Fruit fly (Drosophila melanogaster) whole organism, embryonic: ENCODE measurements around the gene CG1628.

Source experiments
- Aef1 ChIP-seq: fragments of 200-800 bp; sonication (Bioruptor generic); IDR thresholded peaks from 3 replicates; pipeline ENCODE4 v1.3.6; 2022; ENCODE audit warnings: missing biosample characterization, missing genetic modification characterization
- Asciz ChIP-seq: fragments of 200-800 bp; sonication (Bioruptor generic); optimal IDR thresholded peaks from 2 replicates; lab custom pipeline; 2017; ENCODE audit warnings: missing biosample characterization, mild to moderate bottlenecking, missing genetic modification characterization, missing genetic modification reagents
- Bdp1 ChIP-seq: fragments of 200-800 bp; sonication (Bioruptor generic); optimal IDR thresholded peaks from 3 replicates; lab custom pipeline; 2016; ENCODE audit warnings: missing biosample characterization, missing genetic modification characterization
- CG10366 ChIP-seq: fragments of 200-800 bp; sonication (Bioruptor generic); IDR thresholded peaks from 2 replicates; pipeline ENCODE4 v1.3.6; 2022; ENCODE audit warnings: missing biosample characterization, missing genetic modification characterization
- CG10565 ChIP-seq: fragments of 200-800 bp; sonication (Bioruptor generic); optimal IDR thresholded peaks from 3 replicates; lab custom pipeline; 2016; ENCODE audit warnings: missing biosample characterization, mild to moderate bottlenecking, missing genetic modification characterization
- CG11093 ChIP-seq: fragments of 200-800 bp; sonication (Bioruptor generic); IDR thresholded peaks from 3 replicates; pipeline ENCODE4 v1.3.6; 2022; ENCODE audit warnings: missing biosample characterization, missing genetic modification characterization
- CG11456 ChIP-seq: fragments of 200-800 bp; sonication (Bioruptor generic); IDR thresholded peaks from 3 replicates; pipeline ENCODE4 v1.3.6; 2022; ENCODE audit warnings: missing biosample characterization, missing genetic modification characterization
- CG12219 ChIP-seq: fragments of 200-800 bp; sonication (Bioruptor generic); optimal IDR thresholded peaks from 3 replicates; lab custom pipeline; 2018; ENCODE audit warnings: missing biosample characterization, mild to moderate bottlenecking, missing genetic modification characterization
- CG12744 ChIP-seq: fragments of 200-800 bp; sonication (Bioruptor generic); optimal IDR thresholded peaks from 2 replicates; lab custom pipeline; 2016; ENCODE audit warnings: missing biosample characterization, missing genetic modification characterization
- CG13894 ChIP-seq: fragments of 200-800 bp; sonication (Bioruptor generic); optimal IDR thresholded peaks from 3 replicates; lab custom pipeline; 2018; ENCODE audit warnings: missing biosample characterization, mild to moderate bottlenecking, missing genetic modification characterization, moderate library complexity
- CG1529 ChIP-seq: fragments of 200-800 bp; sonication (Bioruptor generic); optimal IDR thresholded peaks from 3 replicates; lab custom pipeline; 2018; ENCODE audit warnings: missing biosample characterization, missing genetic modification characterization
- CG17186 ChIP-seq: fragments of 200-800 bp; sonication (Bioruptor generic); optimal IDR thresholded peaks from 3 replicates; lab custom pipeline; 2017; ENCODE audit warnings: missing biosample characterization, missing genetic modification reagents, missing genetic modification characterization
- CG17802 ChIP-seq: fragments of 200-800 bp; sonication (Bioruptor generic); optimal IDR thresholded peaks from 2 replicates; lab custom pipeline; 2018; ENCODE audit warnings: missing biosample characterization, mild to moderate bottlenecking, missing genetic modification characterization, moderate library complexity
- CG2875 ChIP-seq: fragments of 200-800 bp; sonication (Bioruptor generic); optimal IDR thresholded peaks from 2 replicates; lab custom pipeline; 2017; ENCODE audit warnings: missing biosample characterization, mild to moderate bottlenecking, missing genetic modification characterization, missing genetic modification reagents
- CG4617 ChIP-seq: fragments of 200-800 bp; sonication (Bioruptor generic); optimal IDR thresholded peaks from 3 replicates; lab custom pipeline; 2016; ENCODE audit warnings: missing biosample characterization, missing genetic modification characterization, borderline replicate concordance
- CG4820 ChIP-seq: fragments of 200-800 bp; sonication (Bioruptor generic); optimal IDR thresholded peaks from 3 replicates; lab custom pipeline; 2016; ENCODE audit warnings: missing biosample characterization, missing genetic modification characterization
- CG6683 ChIP-seq: fragments of 200-800 bp; sonication (Bioruptor generic); optimal IDR thresholded peaks from 2 replicates; lab custom pipeline; 2017; ENCODE audit warnings: missing biosample characterization, mild to moderate bottlenecking, missing genetic modification characterization, missing genetic modification reagents
- CG8359 ChIP-seq: fragments of 200-800 bp; sonication (Bioruptor generic); optimal IDR thresholded peaks from 2 replicates; lab custom pipeline; 2017; ENCODE audit warnings: missing biosample characterization, mild to moderate bottlenecking, missing genetic modification characterization, borderline replicate concordance
- CG8478 ChIP-seq: fragments of >200 bp; optimal IDR thresholded peaks from 2 replicates; lab custom pipeline; 2018
- D ChIP-seq, 2 experiments: fragments of 200-800 bp in 1 of 2; fragments of >200 bp in 1 of 2; sonication (Bioruptor generic) in 1 of 2; optimal IDR thresholded peaks; 2 replicates in 1 of 2; 3 replicates in 1 of 2; lab custom pipeline; 2017; ENCODE audit warnings: mild to moderate bottlenecking in 1 of 2, missing biosample characterization in 1 of 2, missing genetic modification characterization in 1 of 2, missing genetic modification reagents in 1 of 2
- Dip3 ChIP-seq: fragments of 200-800 bp; sonication (Bioruptor generic); optimal IDR thresholded peaks from 3 replicates; lab custom pipeline; 2016; ENCODE audit warnings: missing biosample characterization, missing genetic modification characterization
- Dp ChIP-seq: fragments of 200-800 bp; sonication (Bioruptor generic); optimal IDR thresholded peaks from 2 replicates; lab custom pipeline; 2018; ENCODE audit warnings: missing biosample characterization, mild to moderate bottlenecking, missing genetic modification characterization, moderate library complexity
- Drgx ChIP-seq: fragments of 200-800 bp; sonication (Bioruptor generic); IDR thresholded peaks from 2 replicates; pipeline ENCODE4 v1.3.6; 2022; ENCODE audit warnings: missing biosample characterization, missing genetic modification characterization
- Eip74EF ChIP-seq, 2 experiments: fragments of 200-800 bp in 1 of 2; fragments of >200 bp in 1 of 2; sonication (Bioruptor generic) in 1 of 2; optimal IDR thresholded peaks; 2 replicates each; lab custom pipeline; 2017 to 2019; ENCODE audit warnings: missing biosample characterization in 2 of 2, missing genetic modification characterization in 2 of 2, mild to moderate bottlenecking in 1 of 2, moderate library complexity in 1 of 2
- Ets97D ChIP-seq: fragments of 200-800 bp; sonication (Bioruptor generic); optimal IDR thresholded peaks from 3 replicates; lab custom pipeline; 2016; ENCODE audit warnings: missing biosample characterization, missing genetic modification characterization
- Mad ChIP-seq: fragments of 200-800 bp; sonication (Bioruptor generic); optimal IDR thresholded peaks from 2 replicates; lab custom pipeline; 2016; ENCODE audit warnings: missing biosample characterization, missing genetic modification characterization
- Mes4 ChIP-seq: fragments of 200-800 bp; sonication (Bioruptor generic); optimal IDR thresholded peaks from 2 replicates; lab custom pipeline; 2016; ENCODE audit warnings: missing biosample characterization, missing genetic modification characterization
- NC2α ChIP-seq: fragments of 200-800 bp; sonication (Bioruptor generic); optimal IDR thresholded peaks from 2 replicates; lab custom pipeline; 2016; ENCODE audit warnings: missing biosample characterization, missing genetic modification characterization
- Scr ChIP-seq: fragments of 200-800 bp; sonication (Bioruptor generic); IDR thresholded peaks from 2 replicates; pipeline ENCODE4 v1.3.6; 2022; ENCODE audit warnings: missing biosample characterization, missing genetic modification characterization; ENCODE audit not compliant: partially characterized antibody
- Six4 ChIP-seq: fragments of 200-800 bp; sonication (Bioruptor generic); optimal IDR thresholded peaks from 2 replicates; lab custom pipeline; 2016; ENCODE audit warnings: missing biosample characterization, missing genetic modification characterization
- ab ChIP-seq: fragments of 200-800 bp; sonication (Bioruptor generic); optimal IDR thresholded peaks from 2 replicates; lab custom pipeline; 2016; ENCODE audit warnings: missing biosample characterization, missing genetic modification characterization
- ap ChIP-seq: fragments of 200-800 bp; sonication (Bioruptor generic); IDR thresholded peaks from 2 replicates; pipeline ENCODE4 v1.3.6; 2022; ENCODE audit warnings: missing biosample characterization, missing genetic modification characterization
- cato ChIP-seq: fragments of 200-800 bp; sonication (Bioruptor generic); optimal IDR thresholded peaks from 2 replicates; lab custom pipeline; 2016; ENCODE audit warnings: missing biosample characterization, missing genetic modification characterization, borderline replicate concordance
- dm ChIP-seq: fragments of 200-800 bp; sonication (Bioruptor generic); optimal IDR thresholded peaks from 3 replicates; lab custom pipeline; 2016; ENCODE audit warnings: missing biosample characterization, missing genetic modification characterization
- dmrt99B ChIP-seq: fragments of 200-800 bp; sonication (Bioruptor generic); optimal IDR thresholded peaks from 2 replicates; lab custom pipeline; 2018; ENCODE audit warnings: missing biosample characterization, mild to moderate bottlenecking, missing genetic modification characterization, moderate library complexity
- eyg ChIP-seq: fragments of 200-800 bp; sonication (Bioruptor generic); optimal IDR thresholded peaks from 3 replicates; lab custom pipeline; 2016; ENCODE audit warnings: missing biosample characterization, missing genetic modification characterization
- gcm ChIP-seq: fragments of 200-800 bp; sonication (Bioruptor generic); optimal IDR thresholded peaks from 2 replicates; lab custom pipeline; 2019; ENCODE audit warnings: missing biosample characterization, mild to moderate bottlenecking, missing genetic modification characterization, moderate library complexity
- gem ChIP-seq: fragments of 200-800 bp; sonication (Bioruptor generic); optimal IDR thresholded peaks from 2 replicates; lab custom pipeline; 2019; ENCODE audit warnings: missing biosample characterization, mild to moderate bottlenecking, missing genetic modification characterization, moderate library complexity
- ind ChIP-seq: fragments of 200-800 bp; sonication (Bioruptor generic); optimal IDR thresholded peaks from 3 replicates; lab custom pipeline; 2016; ENCODE audit warnings: missing biosample characterization, missing genetic modification characterization
- inv ChIP-seq: fragments of 200-800 bp; sonication (Bioruptor generic); IDR thresholded peaks from 2 replicates; pipeline ENCODE4 v1.3.6; 2022; ENCODE audit warnings: missing biosample characterization, missing genetic modification characterization; ENCODE audit not compliant: partially characterized antibody
- jing ChIP-seq: fragments of 200-800 bp; sonication (Bioruptor generic); optimal IDR thresholded peaks from 2 replicates; lab custom pipeline; 2018; ENCODE audit warnings: missing biosample characterization, mild to moderate bottlenecking, missing genetic modification characterization
- kay ChIP-seq: fragments of 200-800 bp; sonication (Bioruptor generic); optimal IDR thresholded peaks from 2 replicates; lab custom pipeline; 2016; ENCODE audit warnings: missing biosample characterization, missing genetic modification characterization
- ken ChIP-seq: fragments of 200-800 bp; sonication (Bioruptor generic); IDR thresholded peaks from 3 replicates; pipeline ENCODE4 v1.3.6; 2022; ENCODE audit warnings: missing biosample characterization, missing genetic modification characterization
- lbe ChIP-seq: fragments of 200-800 bp; sonication (Bioruptor generic); optimal IDR thresholded peaks from 2 replicates; lab custom pipeline; 2016; ENCODE audit warnings: missing biosample characterization, mild to moderate bottlenecking, missing genetic modification characterization
- salm ChIP-seq: fragments of 200-800 bp; sonication (Bioruptor generic); optimal IDR thresholded peaks from 2 replicates; lab custom pipeline; 2018; ENCODE audit warnings: missing biosample characterization, mild to moderate bottlenecking, missing genetic modification characterization
- sens-2 ChIP-seq: fragments of 200-800 bp; sonication (Bioruptor generic); IDR thresholded peaks from 2 replicates; pipeline ENCODE4 v1.3.6; 2022; ENCODE audit warnings: missing biosample characterization, missing genetic modification characterization
- sob ChIP-seq: fragments of 200-800 bp; sonication (Bioruptor generic); IDR thresholded peaks from 2 replicates; pipeline ENCODE4 v1.3.6; 2022; ENCODE audit warnings: missing biosample characterization, missing genetic modification characterization
- sug ChIP-seq: fragments of 200-800 bp; optimal IDR thresholded peaks from 2 replicates; lab custom pipeline; 2019; ENCODE audit warnings: missing biosample characterization, mild to moderate bottlenecking, missing genetic modification characterization, moderate library complexity
- toy ChIP-seq: fragments of 200-800 bp; sonication (Bioruptor generic); IDR thresholded peaks from 2 replicates; pipeline ENCODE4 v1.3.6; 2022; ENCODE audit warnings: missing biosample characterization, missing genetic modification characterization
- trem ChIP-seq: fragments of 200-800 bp; optimal IDR thresholded peaks from 3 replicates; lab custom pipeline; 2019; ENCODE audit warnings: missing biosample characterization, mild to moderate bottlenecking, missing genetic modification characterization, moderate library complexity

Gene CG1628

dm6 chrX:10557432-10557831 is 45.1 kb downstream of the CG1628 start (continued):
- TF ChIP-seq sens-2 (GFP tag; lab: Robert Waterston, UW), result peak; percentile 12; the same call in 1 of the 2 replicates
- no peak for TF ChIP-seq eyg
- peak; percentile 6; the same call in 1 of the 3 replicates for TF ChIP-seq ken (GFP tag; lab: Robert Waterston, UW)
- peak; percentile 5 for TF ChIP-seq CG4820
- peak; percentile 31 for TF ChIP-seq Asciz (GFP tag; lab: Kevin White, UChicago)
- no peak for TF ChIP-seq CG10565
- TF ChIP-seq cato (GFP tag; lab: Kevin White, UChicago), result no peak
- no peak for TF ChIP-seq Mad (GFP tag; lab: Kevin White, UChicago)
- no peak for TF ChIP-seq ap (GFP tag; lab: Robert Waterston, UW)
- peak; percentile 85 for TF ChIP-seq Drgx (GFP tag; lab: Robert Waterston, UW)
- peak; percentile 45 for TF ChIP-seq lbe (GFP tag; lab: Kevin White, UChicago)
- peak; percentile 2 for TF ChIP-seq CG12219 (GFP tag; lab: Kevin White, UChicago)
- peak; percentile 36 for TF ChIP-seq ind (GFP tag; lab: Kevin White, UChicago)
- no peak for TF ChIP-seq CG6683
- peak in 1 of 2 experiments; percentile 13 for TF ChIP-seq Eip74EF (GFP tag; optimal IDR thresholded peaks at IDR 0.05; lab: Kevin White, UChicago)
- TF ChIP-seq CG11093 (GFP tag; lab: Robert Waterston, UW), result peak; percentile 46; the same call in 1 of the 3 replicates
- TF ChIP-seq gem, result peak; percentile 65
- TF ChIP-seq CG13894 (tag; lab: Kevin White, UChicago), result no peak
- no peak for TF ChIP-seq CG12744
- TF ChIP-seq sug, result no peak
- no peak for TF ChIP-seq Dip3 (GFP tag; lab: Kevin White, UChicago)
- peak; percentile 44 for TF ChIP-seq CG2875 (GFP tag; lab: Kevin White, UChicago)
- TF ChIP-seq CG17802 (tag; lab: Kevin White, UChicago), result no peak
- TF ChIP-seq CG1529 (GFP tag; lab: Kevin White, UChicago), result peak; percentile 43
- TF ChIP-seq CG17186 (GFP tag; lab: Kevin White, UChicago), result no peak
- no peak for TF ChIP-seq ab (GFP tag; lab: Kevin White, UChicago)
- peak; percentile 11; the same call in 1 of the 2 replicates for TF ChIP-seq CG10366
- TF ChIP-seq jing, result peak; percentile 15
- peak; percentile 10 for TF ChIP-seq gcm (GFP tag; lab: Kevin White, UChicago)
- no peak for TF ChIP-seq CG4617 (GFP tag; lab: Kevin White, UChicago)
- TF ChIP-seq sob (GFP tag; lab: Robert Waterston, UW), result 0 out of 2 replicates have a peak, but pooled peaks have one; percentile 39
- no peak for TF ChIP-seq Dp (GFP tag; lab: Kevin White, UChicago)
- TF ChIP-seq CG8359 (GFP tag; lab: Kevin White, UChicago), result no peak
- no peak for TF ChIP-seq Ets97D
- peak; percentile 13 for TF ChIP-seq Six4
- TF ChIP-seq toy (GFP tag; lab: Robert Waterston, UW), result no peak
- no peak for TF ChIP-seq Mes4 (GFP tag; lab: Kevin White, UChicago)
- TF ChIP-seq CG8478 (lab: Kevin White, UChicago), result no peak
- no peak for TF ChIP-seq trem (tag; lab: Kevin White, UChicago)
- no peak for TF ChIP-seq dm (GFP tag; lab: Kevin White, UChicago)
- no peak for TF ChIP-seq Aef1
- no peak for TF ChIP-seq salm (tag; lab: Kevin White, UChicago)
- peak; percentile 64 for TF ChIP-seq dmrt99B (tag; lab: Kevin White, UChicago)
- no peak for TF ChIP-seq CG11456 (GFP tag; lab: Robert Waterston, UW)
- TF ChIP-seq kay (GFP tag; lab: Kevin White, UChicago), result no peak
- no peak for TF ChIP-seq Scr
- no peak for TF ChIP-seq Bdp1 (GFP tag; lab: Kevin White, UChicago)
- no peak for TF ChIP-seq D (optimal IDR thresholded peaks at IDR 0.05; lab: Kevin White, UChicago)
- peak; percentile 42 for TF ChIP-seq D (GFP tag; optimal IDR thresholded peaks at IDR 0.05; lab: Kevin White, UChicago)
- no peak for TF ChIP-seq inv (GFP tag; lab: Robert Waterston, UW)
- TF ChIP-seq NC2α, result no peak
